Worm (Caenorhabditis elegans) whole organism, L4 larva: ENCODE data around the gene ZK353.4.
A peak's percentile ranks its signal among the peaks of the same experiment; 100 is the strongest.

ENCODE experiments used
- F10B5.3 ChIP-seq: sonication (generic microtip); optimal IDR thresholded peaks from 2 replicates; lab custom pipeline; 2016; ENCODE audit warnings: mild to moderate bottlenecking, missing genetic modification characterization, missing compliant biosample characterization
- T20F7.1 ChIP-seq: fragments of 200-800 bp; sonication (Bioruptor generic); optimal IDR thresholded peaks from 2 replicates; lab custom pipeline; 2018; ENCODE audit warnings: mild to moderate bottlenecking, missing genetic modification characterization, missing compliant biosample characterization
- Y48G9A.11 ChIP-seq: fragments of 200-800 bp; sonication (Bioruptor generic); IDR thresholded peaks from 2 replicates; pipeline ENCODE4 v1.3.6; 2022; ENCODE audit warnings: missing genetic modification reagents, missing genetic modification characterization, missing compliant biosample characterization
- Y5F2A.4 ChIP-seq: fragments of 200-800 bp; sonication (Bioruptor generic); optimal IDR thresholded peaks from 2 replicates; lab custom pipeline; 2018; ENCODE audit warnings: mild to moderate bottlenecking, missing genetic modification characterization, missing compliant biosample characterization
- attf-4 ChIP-seq: sonication (generic microtip); optimal IDR thresholded peaks from 3 replicates; lab custom pipeline; 2017; ENCODE audit warnings: missing biosample characterization, missing genetic modification characterization
- ceh-20 ChIP-seq: fragments of 200-800 bp; sonication (Bioruptor generic); IDR thresholded peaks from 2 replicates; pipeline ENCODE4 v1.3.6; 2022; ENCODE audit warnings: missing genetic modification reagents, missing genetic modification characterization, missing compliant biosample characterization
- ceh-32 ChIP-seq: sonication (generic microtip); optimal IDR thresholded peaks from 2 replicates; lab custom pipeline; 2016; ENCODE audit warnings: mild to moderate bottlenecking, missing genetic modification characterization, missing compliant biosample characterization; ENCODE audit not compliant: poor library complexity
- ceh-44 ChIP-seq: fragments of 200-800 bp; sonication (Bioruptor generic); IDR thresholded peaks from 2 replicates; pipeline ENCODE4 v1.3.6; 2022; ENCODE audit warnings: missing genetic modification reagents, missing genetic modification characterization, missing compliant biosample characterization
- daf-19 ChIP-seq: fragments of 200-800 bp; sonication (Bioruptor generic); conservative IDR thresholded peaks from 2 replicates; pipeline ENCODE4 v1.3.6; 2022; ENCODE audit warnings: missing genetic modification characterization, missing compliant biosample characterization
- daf-8 ChIP-seq: fragments of 200-800 bp; sonication (Bioruptor generic); IDR thresholded peaks from 2 replicates; pipeline ENCODE4 v1.3.6; 2022; ENCODE audit warnings: missing genetic modification characterization, missing compliant biosample characterization
- dmd-6 ChIP-seq: fragments of 200-800 bp; sonication (Bioruptor generic); IDR thresholded peaks from 2 replicates; pipeline ENCODE4 v1.3.6; 2022; ENCODE audit warnings: missing genetic modification reagents, missing genetic modification characterization, missing compliant biosample characterization
- dmd-8 ChIP-seq: fragments of 200-800 bp; sonication (Bioruptor generic); IDR thresholded peaks from 2 replicates; pipeline ENCODE4 v1.3.6; 2022; ENCODE audit warnings: missing genetic modification characterization, missing compliant biosample characterization
- dpl-1 ChIP-seq: fragments of 150-350 bp; optimal IDR thresholded peaks from 2 replicates; lab custom pipeline; 2014; ENCODE audit warnings: missing biosample characterization, missing genetic modification reagents, missing genetic modification characterization
- duxl-1 ChIP-seq: sonication (generic microtip); optimal IDR thresholded peaks from 2 replicates; lab custom pipeline; 2016; ENCODE audit warnings: mild to moderate bottlenecking, missing genetic modification characterization, moderate library complexity, missing compliant biosample characterization; ENCODE audit not compliant: poor library complexity
- egl-27 ChIP-seq: sonication (generic microtip); optimal IDR thresholded peaks from 3 replicates; lab custom pipeline; 2017; ENCODE audit warnings: missing biosample characterization, missing genetic modification reagents, missing genetic modification characterization
- egl-43 ChIP-seq: fragments of 200-800 bp; sonication (Bioruptor generic); IDR thresholded peaks from 2 replicates; pipeline ENCODE4 v1.3.6; 2022; ENCODE audit warnings: missing genetic modification reagents, missing genetic modification characterization, missing compliant biosample characterization
- fkh-10 ChIP-seq: fragments of 150-350 bp; optimal IDR thresholded peaks from 2 replicates; lab custom pipeline; 2014; ENCODE audit warnings: missing biosample characterization, missing genetic modification reagents, missing genetic modification characterization
- hif-1 ChIP-seq, 2 experiments: sonication (generic microtip); optimal IDR thresholded peaks; 2 replicates each; lab custom pipeline; 2016 to 2017; ENCODE audit warnings: missing compliant biosample characterization in 2 of 2, missing genetic modification characterization in 2 of 2, missing genetic modification reagents in 2 of 2, missing genotype in 2 of 2, mild to moderate bottlenecking in 1 of 2
- hlh-30 ChIP-seq: sonication (generic microtip); optimal IDR thresholded peaks from 2 replicates; lab custom pipeline; 2017; ENCODE audit warnings: antibody characterized with exemption, mild to moderate bottlenecking, missing genetic modification characterization, missing compliant biosample characterization; ENCODE audit not compliant: insufficient read depth
- lin-39 ChIP-seq: fragments of 150-350 bp; optimal IDR thresholded peaks from 2 replicates; lab custom pipeline; 2014; ENCODE audit warnings: missing biosample characterization, missing genetic modification reagents, missing genetic modification characterization
- lsy-2 ChIP-seq, 2 experiments: fragments of 150-350 bp in 1 of 2; sonication (generic microtip) in 1 of 2; optimal IDR thresholded peaks; 2 replicates each; lab custom pipeline; 2014 to 2017; ENCODE audit warnings: missing biosample characterization in 2 of 2, missing genetic modification characterization in 2 of 2
- madf-9 ChIP-seq: fragments of 200-800 bp; sonication (Bioruptor generic); conservative IDR thresholded peaks from 2 replicates; pipeline ENCODE4 v1.3.6; 2022; ENCODE audit warnings: missing genetic modification reagents, missing genetic modification characterization, missing compliant biosample characterization
- mdl-1 ChIP-seq, 2 experiments: fragments of 150-350 bp in 1 of 2; sonication (generic microtip) in 1 of 2; optimal IDR thresholded peaks; 2 replicates each; lab custom pipeline; 2014 to 2017; ENCODE audit warnings: missing biosample characterization in 2 of 2, missing genetic modification characterization in 2 of 2
- mep-1 ChIP-seq: fragments of 150-350 bp; sonication (generic microtip); optimal IDR thresholded peaks from 3 replicates; lab custom pipeline; 2014; ENCODE audit warnings: missing biosample characterization, missing genetic modification characterization
- mxl-3 ChIP-seq: fragments of 200-800 bp; sonication (Bioruptor generic); optimal IDR thresholded peaks from 2 replicates; lab custom pipeline; 2018; ENCODE audit warnings: mild to moderate bottlenecking, missing genetic modification characterization, missing compliant biosample characterization
- nhr-48 ChIP-seq: sonication (generic microtip); optimal IDR thresholded peaks from 2 replicates; lab custom pipeline; 2016; ENCODE audit warnings: mild to moderate bottlenecking, missing genetic modification characterization, missing compliant biosample characterization
- nhr-77 ChIP-seq: fragments of 150-350 bp; optimal IDR thresholded peaks from 2 replicates; lab custom pipeline; 2014; ENCODE audit warnings: missing biosample characterization, missing genetic modification characterization
- pha-4 ChIP-seq, 2 experiments: fragments of 150-350 bp in 1 of 2; fragments of 200-800 bp in 1 of 2; sonication (Bioruptor generic) in 1 of 2; IDR thresholded peaks in 1 of 2; optimal IDR thresholded peaks in 1 of 2; 2 replicates each; pipeline versions ENCODE4 v1.3.6 to Lab custom; 2014 to 2022; ENCODE audit warnings: missing genetic modification characterization in 2 of 2, missing genetic modification reagents in 2 of 2, missing biosample characterization in 1 of 2, missing compliant biosample characterization in 1 of 2
- php-3 ChIP-seq: fragments of 200-800 bp; sonication (Bioruptor generic); IDR thresholded peaks from 2 replicates; pipeline ENCODE4 v1.3.6; 2022; ENCODE audit warnings: missing genetic modification reagents, missing genetic modification characterization, missing compliant biosample characterization
- sdz-12 ChIP-seq: fragments of 200-800 bp; sonication (Bioruptor generic); optimal IDR thresholded peaks from 2 replicates; lab custom pipeline; 2018; ENCODE audit warnings: mild to moderate bottlenecking, missing genetic modification characterization, missing compliant biosample characterization
- spr-1 ChIP-seq: sonication (generic microtip); optimal IDR thresholded peaks from 2 replicates; lab custom pipeline; 2016; ENCODE audit warnings: mild to moderate bottlenecking, missing genetic modification characterization, missing compliant biosample characterization
- unc-62 ChIP-seq, 3 experiments: fragments of 150-350 bp in 1 of 3; sonication (generic microtip); optimal IDR thresholded peaks in 2 of 3; peaks in 1 of 3; 1 replicate in 1 of 3; 2 replicates in 2 of 3; lab custom pipeline; 2014 to 2017; ENCODE audit warnings: missing biosample characterization in 3 of 3, missing genetic modification characterization in 3 of 3, missing genetic modification reagents in 3 of 3, missing genotype in 1 of 3
- zip-2 ChIP-seq: fragments of 150-350 bp; optimal IDR thresholded peaks from 2 replicates; lab custom pipeline; 2014; ENCODE audit warnings: missing biosample characterization, missing genetic modification characterization

ZK353.4 gene

DNA sequence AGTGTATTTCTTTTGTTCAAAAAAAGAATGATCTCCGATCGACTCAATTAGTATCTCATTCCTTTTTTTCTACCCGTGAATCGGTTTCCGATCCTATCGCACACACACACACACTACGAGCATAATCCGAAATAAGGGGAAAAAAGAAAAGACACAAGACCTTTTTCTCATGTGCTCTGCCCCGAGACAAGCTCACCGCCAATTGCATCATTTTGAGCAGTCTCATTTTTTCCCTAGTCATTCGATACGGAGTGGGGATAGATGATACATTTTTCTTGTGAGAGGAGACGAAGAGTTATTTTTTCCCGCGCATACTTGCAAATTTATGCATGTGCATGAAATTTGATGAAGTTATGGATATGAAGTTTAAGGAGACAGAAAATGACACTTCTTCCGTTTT, 2.9 kb upstream of the ZK353.4 start:
- TF ChIP-seq unc-62 (GFP tag; optimal IDR thresholded peaks at IDR 0.05 in 1 of 2; lab: Kevin White, UChicago), result peak in 1 of 2 experiments; percentile 4
- TF ChIP-seq unc-62 (tag; optimal IDR thresholded peaks at IDR 0.05; lab: Kevin White, UChicago), result no peak
- TF ChIP-seq lsy-2 (tag; optimal IDR thresholded peaks at IDR 0.05; lab: Kevin White, UChicago), result peak; percentile 33 to 56
- TF ChIP-seq hlh-30 (tag; lab: Kevin White, UChicago), result peak; percentile 85
- TF ChIP-seq ceh-32 (tag; lab: Kevin White, UChicago), result no peak
- TF ChIP-seq pha-4 (GFP tag; IDR thresholded peaks at IDR 0.05; lab: Robert Waterston, UW), result no peak
- TF ChIP-seq pha-4 (tag; optimal IDR thresholded peaks at IDR 0.05; lab: Kevin White, UChicago), result no peak
- no peak for TF ChIP-seq dmd-8 (GFP tag; lab: Robert Waterston, UW)
- peak in 1 of 2 experiments; percentile 28 for TF ChIP-seq mdl-1 (tag; optimal IDR thresholded peaks at IDR 0.05; lab: Kevin White, UChicago)
- TF ChIP-seq sdz-12 (GFP tag; lab: Kevin White, UChicago), result no peak
- no peak for TF ChIP-seq duxl-1
- no peak for TF ChIP-seq egl-43 (GFP tag; lab: Robert Waterston, UW)
- no peak for TF ChIP-seq daf-8 (GFP tag; lab: Robert Waterston, UW)
- no peak for TF ChIP-seq lin-39 (tag; lab: Kevin White, UChicago)
- peak; percentile 27 for TF ChIP-seq fkh-10 (GFP tag; lab: Kevin White, UChicago)
- no peak for TF ChIP-seq ceh-44 (GFP tag; lab: Robert Waterston, UW)
- TF ChIP-seq F10B5.3 (tag; lab: Kevin White, UChicago), result no peak
- peak; percentile 14; the same call in 1 of the 2 replicates for TF ChIP-seq dmd-6 (GFP tag; lab: Robert Waterston, UW)
- TF ChIP-seq nhr-77, result no peak
- TF ChIP-seq zip-2 (tag; lab: Kevin White, UChicago), result no peak

- TF ChIP-seq daf-19 (GFP tag; lab: Robert Waterston, UW) (no peak), mxl-3 (GFP tag; lab: Kevin White, UChicago) (no peak), spr-1 (tag; lab: Kevin White, UChicago) (no peak), nhr-48 (tag; lab: Kevin White, UChicago) (no peak), dpl-1 (GFP tag; lab: Kevin White, UChicago) (no peak), Y48G9A.11 (GFP tag; lab: Robert Waterston, UW) (no peak), attf-4 (tag; lab: Kevin White, UChicago) (no peak), madf-9 (GFP tag; lab: Robert Waterston, UW) (no peak), Y5F2A.4 (GFP tag; lab: Kevin White, UChicago) (no peak), ceh-20 (GFP tag; lab: Robert Waterston, UW) (no peak), php-3 (GFP tag; lab: Robert Waterston, UW) (no peak), egl-27 (no peak), unc-62 (GFP tag; optimal IDR thresholded peaks at IDR 0.05 in 1 of 2; lab: Kevin White, UChicago) (no peak), unc-62 (tag; optimal IDR thresholded peaks at IDR 0.05; lab: Kevin White, UChicago) (no peak)
Measured at ce11 chrIII:8380645-8381044, 8.8 kb downstream of the ZK353.4 start, which contains the start of gene R05D3.12. Gene R05D3.12, plus strand, starts transcription at chrIII:8380945.

- TF ChIP-seq T20F7.1 (GFP tag; lab: Kevin White, UChicago), result peak; percentile 39
- TF ChIP-seq Y5F2A.4 (GFP tag; lab: Kevin White, UChicago), result no peak
- peak; percentile 2 for TF ChIP-seq mep-1
- no peak for TF ChIP-seq hif-1 (tag; optimal IDR thresholded peaks at IDR 0.05; lab: Kevin White, UChicago)
Measured at ce11 chrIII:8375000-8375399, 14.4 kb downstream of the ZK353.4 start, which contains the start of gene met-2. Gene met-2, plus strand, starts transcription at chrIII:8375300.
